Worm (Caenorhabditis elegans) whole organism, L3 larva: ENCODE measurements around the gene ttr-50.

Experiments
- R02D3.7 ChIP-seq: fragments of 150-350 bp; optimal IDR thresholded peaks from 2 replicates; lab custom pipeline; 2014; ENCODE audit warnings: missing biosample characterization, missing genetic modification characterization
- ZK546.5 ChIP-seq: sonication (generic microtip); optimal IDR thresholded peaks from 2 replicates; lab custom pipeline; 2017; ENCODE audit warnings: missing biosample characterization, missing genetic modification characterization
- aly-2 ChIP-seq: fragments of 150-350 bp; optimal IDR thresholded peaks from 2 replicates; lab custom pipeline; 2014; ENCODE audit warnings: missing biosample characterization, missing genetic modification characterization
- ama-1 ChIP-seq: fragments of 150-350 bp; optimal IDR thresholded peaks from 2 replicates; lab custom pipeline; 2018
- ceh-16 ChIP-seq: sonication (generic microtip); optimal IDR thresholded peaks from 2 replicates; lab custom pipeline; 2017; ENCODE audit warnings: missing biosample characterization, missing genetic modification characterization
- ceh-28 ChIP-seq: fragments of 150-350 bp; optimal IDR thresholded peaks from 2 replicates; lab custom pipeline; 2014; ENCODE audit warnings: missing biosample characterization, missing genetic modification reagents, missing genetic modification characterization
- ceh-82 ChIP-seq: fragments of 150-350 bp; optimal IDR thresholded peaks from 2 replicates; lab custom pipeline; 2014; ENCODE audit warnings: missing biosample characterization, missing genetic modification characterization
- ceh-9 ChIP-seq: sonication (generic microtip); optimal IDR thresholded peaks from 2 replicates; lab custom pipeline; 2018; ENCODE audit warnings: missing biosample characterization, missing genetic modification characterization
- daf-12 ChIP-seq: fragments of 150-350 bp; optimal IDR thresholded peaks from 2 replicates; lab custom pipeline; 2014; ENCODE audit warnings: missing biosample characterization, missing genetic modification reagents, missing genetic modification characterization
- egl-27 ChIP-seq: sonication (generic microtip); optimal IDR thresholded peaks from 4 replicates; lab custom pipeline; 2017; ENCODE audit warnings: missing biosample characterization, missing genetic modification reagents, missing genetic modification characterization
- egl-5 ChIP-seq: fragments of 150-350 bp; optimal IDR thresholded peaks from 2 replicates; lab custom pipeline; 2017; ENCODE audit warnings: missing biosample characterization, missing genetic modification reagents, missing genetic modification characterization, inconsistent platforms
- elt-1 ChIP-seq: fragments of 150-350 bp; optimal IDR thresholded peaks from 2 replicates; lab custom pipeline; 2014; ENCODE audit warnings: missing biosample characterization, missing genetic modification characterization
- elt-2 ChIP-seq: sonication (generic microtip); optimal IDR thresholded peaks from 2 replicates; lab custom pipeline; 2016; ENCODE audit warnings: missing genetic modification reagents, mild to moderate bottlenecking, missing genetic modification characterization, missing compliant biosample characterization
- elt-3 ChIP-seq, 3 experiments: fragments of 150-350 bp in 1 of 3; sonication (generic microtip) in 2 of 3; optimal IDR thresholded peaks; 2 replicates in 2 of 3; 4 replicates in 1 of 3; lab custom pipeline; 2014 to 2017; ENCODE audit warnings: missing biosample characterization in 3 of 3, missing genetic modification characterization in 3 of 3
- eor-1 ChIP-seq, 2 experiments: fragments of 150-350 bp; optimal IDR thresholded peaks; 2 replicates each; lab custom pipeline; 2014 to 2018; ENCODE audit warnings: missing biosample characterization in 2 of 2, missing genetic modification characterization in 2 of 2
- fkh-10 ChIP-seq: sonication (generic microtip); optimal IDR thresholded peaks from 2 replicates; lab custom pipeline; 2017; ENCODE audit warnings: missing biosample characterization, missing genetic modification reagents, missing genetic modification characterization
- fkh-2 ChIP-seq: fragments of 150-350 bp; optimal IDR thresholded peaks from 2 replicates; lab custom pipeline; 2014; ENCODE audit warnings: missing biosample characterization, missing genetic modification reagents, missing genetic modification characterization
- fos-1 ChIP-seq: fragments of 150-350 bp; optimal IDR thresholded peaks from 2 replicates; lab custom pipeline; 2014; ENCODE audit warnings: missing biosample characterization, missing genetic modification characterization
- hmg-11 ChIP-seq: sonication (generic microtip); optimal IDR thresholded peaks from 2 replicates; lab custom pipeline; 2016; ENCODE audit warnings: missing genetic modification characterization, missing compliant biosample characterization
- jun-1 ChIP-seq: fragments of 150-350 bp; optimal IDR thresholded peaks from 2 replicates; lab custom pipeline; 2014; ENCODE audit warnings: missing biosample characterization, missing genetic modification reagents, missing genetic modification characterization
- lin-15B ChIP-seq: fragments of 150-350 bp; optimal IDR thresholded peaks from 2 replicates; lab custom pipeline; 2014; ENCODE audit warnings: missing biosample characterization, missing genetic modification characterization
- lin-39 ChIP-seq: fragments of 150-350 bp; optimal IDR thresholded peaks from 2 replicates; lab custom pipeline; 2018; ENCODE audit warnings: missing biosample characterization, missing genetic modification reagents, missing genetic modification characterization
- mdl-1 ChIP-seq: fragments of 150-350 bp; optimal IDR thresholded peaks from 2 replicates; lab custom pipeline; 2014; ENCODE audit warnings: missing biosample characterization, missing genetic modification characterization
- mml-1 ChIP-seq: fragments of 150-350 bp; sonication (generic microtip); optimal IDR thresholded peaks from 3 replicates; lab custom pipeline; 2014; ENCODE audit warnings: missing biosample characterization, missing genetic modification characterization
- nfya-1 ChIP-seq: sonication (generic microtip); optimal IDR thresholded peaks from 2 replicates; lab custom pipeline; 2017; ENCODE audit warnings: missing genetic modification characterization, mild to moderate bottlenecking, missing compliant biosample characterization, antibody characterized with exemption, moderate library complexity; ENCODE audit not compliant: insufficient read depth
- nhr-11 ChIP-seq: fragments of 150-350 bp; optimal IDR thresholded peaks from 2 replicates; lab custom pipeline; 2014; ENCODE audit warnings: missing biosample characterization, missing genetic modification characterization
- nhr-12 ChIP-seq: fragments of 150-350 bp; optimal IDR thresholded peaks from 2 replicates; lab custom pipeline; 2014; ENCODE audit warnings: missing biosample characterization, missing genetic modification characterization
- nhr-23 ChIP-seq: fragments of 150-350 bp; optimal IDR thresholded peaks from 2 replicates; lab custom pipeline; 2014; ENCODE audit warnings: missing biosample characterization, missing genetic modification reagents, missing genetic modification characterization
- nhr-25 ChIP-seq: sonication (generic microtip); optimal IDR thresholded peaks from 2 replicates; lab custom pipeline; 2017; ENCODE audit warnings: missing biosample characterization, missing genetic modification characterization
- nhr-28 ChIP-seq: fragments of 150-350 bp; optimal IDR thresholded peaks from 2 replicates; lab custom pipeline; 2014; ENCODE audit warnings: missing biosample characterization, missing genetic modification characterization
- nhr-67 ChIP-seq: fragments of 150-350 bp; optimal IDR thresholded peaks from 2 replicates; lab custom pipeline; 2014; ENCODE audit warnings: missing biosample characterization, missing genetic modification characterization
- nhr-76 ChIP-seq: fragments of 150-350 bp; sonication (generic microtip); optimal IDR thresholded peaks from 5 replicates; lab custom pipeline; 2014; ENCODE audit warnings: missing biosample characterization, missing genetic modification characterization
- nhr-77 ChIP-seq: fragments of 150-350 bp; optimal IDR thresholded peaks from 2 replicates; lab custom pipeline; 2014; ENCODE audit warnings: missing biosample characterization, missing genetic modification characterization
- pha-4 ChIP-seq: fragments of 150-350 bp; optimal IDR thresholded peaks from 2 replicates; lab custom pipeline; 2014; ENCODE audit warnings: missing biosample characterization, missing genetic modification reagents, missing genetic modification characterization
- pqm-1 ChIP-seq: fragments of 150-350 bp; optimal IDR thresholded peaks from 2 replicates; lab custom pipeline; 2017; ENCODE audit warnings: missing biosample characterization, missing genetic modification characterization, inconsistent platforms
- sea-2 ChIP-seq: fragments of 150-350 bp; sonication (generic microtip); optimal IDR thresholded peaks from 4 replicates; lab custom pipeline; 2014; ENCODE audit warnings: missing biosample characterization, missing genetic modification reagents, missing genetic modification characterization
- skn-1 ChIP-seq: fragments of 150-350 bp; optimal IDR thresholded peaks from 2 replicates; lab custom pipeline; 2014; ENCODE audit warnings: missing biosample characterization, missing genetic modification characterization
- snpc-4 ChIP-seq: fragments of 150-350 bp; optimal IDR thresholded peaks from 2 replicates; lab custom pipeline; 2014; ENCODE audit warnings: missing biosample characterization, missing genetic modification characterization
- tbx-2 ChIP-seq: sonication (generic microtip); optimal IDR thresholded peaks from 2 replicates; lab custom pipeline; 2016; ENCODE audit warnings: mild to moderate bottlenecking, missing genetic modification characterization, missing compliant biosample characterization
- unc-39 ChIP-seq: sonication (generic microtip); optimal IDR thresholded peaks from 4 replicates; lab custom pipeline; 2017; ENCODE audit warnings: missing biosample characterization, missing genetic modification characterization
- unc-62 ChIP-seq: fragments of 150-350 bp; sonication (generic microtip); optimal IDR thresholded peaks from 4 replicates; lab custom pipeline; 2014; ENCODE audit warnings: missing biosample characterization, missing genetic modification reagents, missing genetic modification characterization
- zag-1 ChIP-seq: fragments of 150-350 bp; optimal IDR thresholded peaks from 2 replicates; lab custom pipeline; 2014; ENCODE audit warnings: missing biosample characterization, missing genetic modification characterization
- ztf-11 ChIP-seq: fragments of 150-350 bp; optimal IDR thresholded peaks from 2 replicates; lab custom pipeline; 2014; ENCODE audit warnings: missing biosample characterization, missing genetic modification characterization
- ztf-4 ChIP-seq: fragments of 150-350 bp; optimal IDR thresholded peaks from 2 replicates; lab custom pipeline; 2014; ENCODE audit warnings: missing biosample characterization, missing genetic modification characterization

ttr-50 gene

ce11 chrIV:11604909-11605308 lies 35.9 kb downstream of the ttr-50 start, which contains the start of the genes ragc-1 and Y24F12A.1:
ragc-1 (minus strand) TSS chrIV:11604933.
Y24F12A.1 (plus strand) TSS chrIV:11605254.
- TF ChIP-seq eor-1 (tag; optimal IDR thresholded peaks at IDR 0.05; lab: Kevin White, UChicago), result no peak
- no peak for TF ChIP-seq ztf-4 (tag; lab: Kevin White, UChicago)
- TF ChIP-seq elt-1 (tag; lab: Kevin White, UChicago), result no peak
- TF ChIP-seq egl-5 (tag; lab: Kevin White, UChicago), result peak; percentile 42
- TF ChIP-seq ceh-28 (tag; lab: Kevin White, UChicago), result no peak
- TF ChIP-seq elt-3 (tag; optimal IDR thresholded peaks at IDR 0.05; lab: Kevin White, UChicago), result no peak
- peak; percentile 59 for TF ChIP-seq nfya-1
- TF ChIP-seq zag-1 (tag; lab: Kevin White, UChicago), result no peak
- no peak for TF ChIP-seq ama-1 (lab: Kevin White, UChicago)
- no peak for TF ChIP-seq unc-62 (GFP tag; lab: Kevin White, UChicago)
- TF ChIP-seq pqm-1 (tag; lab: Kevin White, UChicago), result no peak
- TF ChIP-seq aly-2 (tag; lab: Kevin White, UChicago), result no peak
- TF ChIP-seq nhr-76 (tag; lab: Kevin White, UChicago), result no peak
- TF ChIP-seq nhr-67 (tag; lab: Kevin White, UChicago), result no peak
- TF ChIP-seq pha-4 (tag; lab: Kevin White, UChicago), result peak; percentile 84
- no peak for TF ChIP-seq hmg-11
- no peak for TF ChIP-seq jun-1 (tag; lab: Kevin White, UChicago)
- peak; percentile 47 for TF ChIP-seq elt-2 (tag; lab: Kevin White, UChicago)
- peak; percentile 71 for TF ChIP-seq snpc-4 (tag; lab: Kevin White, UChicago)
- no peak for TF ChIP-seq nhr-11 (tag; lab: Kevin White, UChicago)
- TF ChIP-seq ceh-82 (tag; lab: Kevin White, UChicago), result no peak
- no peak for TF ChIP-seq skn-1
- no peak for TF ChIP-seq ztf-11 (tag; lab: Kevin White, UChicago)
- TF ChIP-seq fos-1, result no peak
- no peak for TF ChIP-seq unc-39 (tag; lab: Kevin White, UChicago)
- no peak for TF ChIP-seq nhr-25 (tag; lab: Kevin White, UChicago)
- TF ChIP-seq daf-12 (tag; lab: Kevin White, UChicago), result no peak
- TF ChIP-seq fkh-10 (GFP tag; lab: Kevin White, UChicago), result no peak
- no peak for TF ChIP-seq sea-2
- peak; percentile 42 for TF ChIP-seq lin-15B (tag; lab: Kevin White, UChicago)
- TF ChIP-seq ZK546.5 (tag; lab: Kevin White, UChicago), result no peak
- TF ChIP-seq ceh-16, result no peak
- no peak for TF ChIP-seq nhr-28 (tag; lab: Kevin White, UChicago)
- no peak for TF ChIP-seq mdl-1
- TF ChIP-seq fkh-2, result no peak
- TF ChIP-seq R02D3.7 (tag; lab: Kevin White, UChicago), result no peak
- TF ChIP-seq ceh-9 (tag; lab: Kevin White, UChicago), result no peak
- TF ChIP-seq nhr-23 (tag; lab: Kevin White, UChicago), result peak; percentile 19
- TF ChIP-seq nhr-77 (tag; lab: Kevin White, UChicago), result no peak
- TF ChIP-seq nhr-12, result no peak
- TF ChIP-seq lin-39 (tag; lab: Kevin White, UChicago), result peak; percentile 37
- TF ChIP-seq mml-1, result no peak
- no peak for TF ChIP-seq egl-27 (tag; lab: Kevin White, UChicago)

ce11 chrIV:11603265-11603840 lies 37.5 kb downstream of the ttr-50 start:
- no peak for TF ChIP-seq tbx-2
- no peak for TF ChIP-seq elt-2 (tag; lab: Kevin White, UChicago)
